Fruit fly (Drosophila melanogaster): ENCODE data around the gene CG18418.

DNA sequence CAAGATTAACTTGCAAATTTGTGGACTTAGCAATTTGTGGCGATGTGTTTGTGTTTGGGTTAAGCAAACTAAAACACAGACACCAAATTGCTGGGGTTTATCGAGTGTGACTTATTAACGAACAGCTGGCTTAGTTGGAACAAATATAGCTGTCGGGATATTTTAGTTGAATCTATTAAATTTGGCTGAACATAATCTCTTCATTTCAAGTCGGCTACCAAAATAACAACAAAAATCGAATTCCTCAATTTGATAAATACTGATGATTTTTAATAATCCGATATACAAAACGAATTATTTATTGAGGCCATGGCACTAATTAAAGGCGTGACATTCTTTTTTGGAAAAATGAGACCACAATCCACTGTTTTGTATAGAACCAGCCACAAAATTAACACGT is 22.6 kb downstream of the CG18418 start, which contains the start of gene CG32236:
- TF ChIP-seq CG7101 (tag; optimal IDR thresholded peaks at IDR 0.05) (no peak), CG11617 (GFP tag; optimal IDR thresholded peaks at IDR 0.05) (no peak), toe (GFP tag; optimal IDR thresholded peaks at IDR 0.05) (no peak), tj (GFP tag; optimal IDR thresholded peaks at IDR 0.05) (no peak), CG12768 (GFP tag; optimal IDR thresholded peaks at IDR 0.05) (no peak), kay (GFP tag; ENCODE audit: borderline replicate concordance) (no peak), Clk (GFP tag; optimal IDR thresholded peaks at IDR 0.05) (no peak)

Data from whole organism, adult.